Worm (Caenorhabditis elegans) whole organism, L1 larva: ENCODE data around the gene ifas-1.

Source experiments
- aha-1 ChIP-seq: fragments of 150-350 bp; optimal IDR thresholded peaks from 2 replicates; lab custom pipeline; 2014; ENCODE audit warnings: missing biosample characterization, missing genetic modification characterization
- fos-1 ChIP-seq: fragments of 150-350 bp; optimal IDR thresholded peaks from 2 replicates; lab custom pipeline; 2014; ENCODE audit warnings: missing biosample characterization, missing genetic modification characterization
- hlh-17 ChIP-seq: fragments of 200-800 bp; sonication (Bioruptor generic); optimal IDR thresholded peaks from 2 replicates; lab custom pipeline; 2018; ENCODE audit warnings: missing genetic modification characterization, mild to moderate bottlenecking, missing compliant biosample characterization, moderate library complexity, borderline replicate concordance
- mab-9 ChIP-seq: fragments of 200-800 bp; sonication (Bioruptor generic); IDR thresholded peaks from 2 replicates; pipeline ENCODE4 v1.3.6; 2022; ENCODE audit warnings: missing genetic modification reagents, missing genetic modification characterization, missing compliant biosample characterization
- nhr-12 ChIP-seq: sonication (generic microtip); optimal IDR thresholded peaks from 2 replicates; lab custom pipeline; 2017; ENCODE audit warnings: missing biosample characterization, missing genetic modification characterization
- swsn-7 ChIP-seq: sonication (generic microtip); optimal IDR thresholded peaks from 2 replicates; lab custom pipeline; 2016; ENCODE audit warnings: missing genetic modification characterization, missing compliant biosample characterization

ce11 chrII:3670956-3671355 lies 17.6 kb downstream of the ifas-1 start, which contains the start of gene srx-98:
- TF ChIP-seq mab-9 (GFP tag; lab: Robert Waterston, UW) (no peak), aha-1 (tag; lab: Kevin White, UChicago) (no peak), nhr-12 (no peak), fos-1 (tag; lab: Kevin White, UChicago) (no peak), swsn-7 (tag; lab: Kevin White, UChicago) (no peak), hlh-17 (GFP tag; lab: Kevin White, UChicago) (no peak)
